Worm (Caenorhabditis elegans) whole organism, young adult: ENCODE measurements around the gene wdr-46.

Experiments used
- B0019.2 ChIP-seq: fragments of 200-800 bp; sonication (Bioruptor generic); conservative IDR thresholded peaks from 2 replicates; pipeline ENCODE4 v1.3.6; 2022; ENCODE audit warnings: missing genetic modification reagents, missing genetic modification characterization, missing compliant biosample characterization
- Y67H2A.10 ChIP-seq: fragments of 200-800 bp; sonication (Bioruptor generic); conservative IDR thresholded peaks from 2 replicates; pipeline ENCODE4 v1.3.6; 2022; ENCODE audit warnings: missing genetic modification reagents, missing genetic modification characterization, missing compliant biosample characterization
- akir-1 ChIP-seq: fragments of 200-800 bp; sonication (Bioruptor generic); optimal IDR thresholded peaks from 2 replicates; lab custom pipeline; 2018; ENCODE audit warnings: mild to moderate bottlenecking, missing genetic modification characterization, moderate library complexity, missing compliant biosample characterization
- ama-1 ChIP-seq, 3 experiments: fragments of 150-350 bp in 1 of 3; sonication (generic microtip) in 2 of 3; optimal IDR thresholded peaks; 2 replicates each; lab custom pipeline; 2014 to 2018; ENCODE audit warnings: missing biosample characterization in 2 of 3, missing genetic modification characterization in 2 of 3, missing genetic modification reagents in 2 of 3
- ceh-91 ChIP-seq: fragments of 200-800 bp; sonication (Bioruptor generic); IDR thresholded peaks from 2 replicates; pipeline ENCODE4 v1.3.6; 2022; ENCODE audit warnings: missing genetic modification reagents, missing genetic modification characterization, missing compliant biosample characterization
- die-1 ChIP-seq: sonication (generic microtip); optimal IDR thresholded peaks from 2 replicates; lab custom pipeline; 2016; ENCODE audit warnings: missing genotype, mild to moderate bottlenecking, missing genetic modification characterization, missing compliant biosample characterization
- fkh-3 ChIP-seq: sonication (generic microtip); optimal IDR thresholded peaks from 2 replicates; lab custom pipeline; 2016; ENCODE audit warnings: mild to moderate bottlenecking, missing genetic modification characterization, missing compliant biosample characterization
- lag-1 ChIP-seq: fragments of 200-800 bp; sonication (Bioruptor generic); IDR thresholded peaks from 2 replicates; pipeline ENCODE4 v1.3.6; 2022; ENCODE audit warnings: missing genetic modification reagents, missing genetic modification characterization, missing compliant biosample characterization
- lin-26 ChIP-seq: fragments of 200-800 bp; sonication (Bioruptor generic); IDR thresholded peaks from 2 replicates; pipeline ENCODE4 v1.3.6; 2022; ENCODE audit warnings: missing genetic modification reagents, missing genetic modification characterization, missing compliant biosample characterization
- lin-54 ChIP-seq: fragments of 200-800 bp; sonication (Bioruptor generic); optimal IDR thresholded peaks from 2 replicates; lab custom pipeline; 2018; ENCODE audit warnings: mild to moderate bottlenecking, missing genetic modification characterization, missing compliant biosample characterization
- madf-10 ChIP-seq: sonication (generic microtip); optimal IDR thresholded peaks from 2 replicates; lab custom pipeline; 2016; ENCODE audit warnings: mild to moderate bottlenecking, missing genetic modification characterization, missing compliant biosample characterization
- madf-6 ChIP-seq: fragments of 200-800 bp; sonication (Bioruptor generic); IDR thresholded peaks from 2 replicates; pipeline ENCODE4 v1.3.6; 2022; ENCODE audit warnings: missing genetic modification reagents, missing genetic modification characterization, missing compliant biosample characterization
- nhr-80 ChIP-seq: sonication (generic microtip); optimal IDR thresholded peaks from 2 replicates; lab custom pipeline; 2016; ENCODE audit warnings: missing genetic modification characterization, missing compliant biosample characterization
- snpc-4 ChIP-seq, 5 experiments: fragments of 150-350 bp in 1 of 5; sonication (generic microtip) in 4 of 5; optimal IDR thresholded peaks; 2 replicates each; lab custom pipeline; 2014 to 2018; ENCODE audit warnings: missing genetic modification characterization in 5 of 5, missing biosample characterization in 3 of 5, antibody characterized with exemption in 2 of 5, mild to moderate bottlenecking in 2 of 5, missing compliant biosample characterization in 2 of 5, missing genotype in 2 of 5, moderate library complexity in 2 of 5, missing genetic modification reagents in 1 of 5

- TF ChIP-seq snpc-4 (GFP tag; optimal IDR thresholded peaks at IDR 0.05; lab: Kevin White, UChicago) (no peak), snpc-4 (tag; optimal IDR thresholded peaks at IDR 0.05; lab: Kevin White, UChicago) (no peak), madf-10 (tag; lab: Kevin White, UChicago) (no peak), lag-1 (GFP tag; lab: Robert Waterston, UW) (no peak), ama-1 (optimal IDR thresholded peaks at IDR 0.05; lab: Kevin White, UChicago) (no peak), ama-1 (GFP tag; optimal IDR thresholded peaks at IDR 0.05; lab: Kevin White, UChicago) (no peak), madf-6 (GFP tag; lab: Robert Waterston, UW) (no peak), lin-54 (GFP tag; lab: Kevin White, UChicago) (no peak), ceh-91 (GFP tag; lab: Robert Waterston, UW) (no peak), B0019.2 (no peak), akir-1 (GFP tag; lab: Kevin White, UChicago) (no peak), fkh-3 (no peak), lin-26 (GFP tag; lab: Robert Waterston, UW) (no peak), die-1 (tag; lab: Kevin White, UChicago) (no peak), nhr-80 (tag; lab: Kevin White, UChicago) (no peak), Y67H2A.10 (GFP tag; lab: Robert Waterston, UW) (no peak)
Measured at ce11 chrIV:12379784-12380183, 7.7 kb downstream of the wdr-46 start, which contains the start of gene thn-1.
